Worm (Caenorhabditis elegans): ENCODE data around the gene F23H12.10.

DNA sequence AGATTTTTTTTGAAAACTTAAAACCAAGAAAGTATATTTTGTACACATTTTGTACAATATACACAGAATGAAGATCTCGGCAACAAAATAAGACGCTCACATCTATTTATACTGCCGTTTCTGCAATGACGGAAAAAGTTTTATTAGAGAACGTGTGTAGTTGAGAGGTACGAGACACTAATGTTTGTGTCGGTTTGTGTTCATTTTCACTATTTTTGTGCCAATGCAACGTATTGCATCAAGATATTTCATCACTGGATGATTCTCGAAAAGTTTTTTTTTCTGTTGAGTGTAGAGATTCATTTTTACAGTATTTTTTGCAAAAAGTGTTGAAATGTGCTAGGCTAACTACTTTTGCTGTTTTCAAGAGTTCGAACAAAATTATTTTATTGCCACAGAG lies 34.9 kb upstream of the F23H12.10 start:
- TF ChIP-seq med-1 (GFP tag; optimal IDR thresholded peaks at IDR 0.05; ENCODE audit: insufficient read depth), result no peak
- TF ChIP-seq cog-1 (tag; optimal IDR thresholded peaks at IDR 0.05), result no peak
- TF ChIP-seq ztf-23 (GFP tag; IDR thresholded peaks at IDR 0.05), result no peak
- TF ChIP-seq ztf-29 (GFP tag; IDR thresholded peaks at IDR 0.05), result no peak
- no peak for TF ChIP-seq flt-1 (GFP tag; IDR thresholded peaks at IDR 0.05)
- no peak for TF ChIP-seq ref-1 (GFP tag; conservative IDR thresholded peaks at IDR 0.05)
- no peak for TF ChIP-seq T22C8.4 (GFP tag; IDR thresholded peaks at IDR 0.05)
- TF ChIP-seq tab-1 (GFP tag; IDR thresholded peaks at IDR 0.05), result no peak
